Worm (Caenorhabditis elegans) whole organism, midembryonic: ENCODE results near the gene cbn-1.

Experiments
- T22C8.4 ChIP-seq: fragments of 200-800 bp; sonication (Bioruptor generic); IDR thresholded peaks from 2 replicates; pipeline ENCODE4 v1.3.6; 2022; ENCODE audit warnings: missing genetic modification characterization, missing compliant biosample characterization
- cog-1 ChIP-seq: sonication (generic microtip); optimal IDR thresholded peaks from 2 replicates; lab custom pipeline; 2016; ENCODE audit warnings: missing genetic modification characterization, missing compliant biosample characterization
- flt-1 ChIP-seq: fragments of 200-800 bp; sonication (Bioruptor generic); IDR thresholded peaks from 2 replicates; pipeline ENCODE4 v1.3.6; 2022; ENCODE audit warnings: missing genetic modification characterization, missing compliant biosample characterization
- klf-2 ChIP-seq: fragments of 200-800 bp; sonication (Bioruptor generic); conservative IDR thresholded peaks from 2 replicates; pipeline ENCODE4 v1.3.6; 2022; ENCODE audit warnings: missing genetic modification reagents, missing genetic modification characterization, missing compliant biosample characterization
- med-1 ChIP-seq: sonication (generic microtip); optimal IDR thresholded peaks from 2 replicates; lab custom pipeline; 2017; ENCODE audit warnings: missing genetic modification characterization, mild to moderate bottlenecking, missing compliant biosample characterization, antibody characterized with exemption, missing genetic modification reagents; ENCODE audit not compliant: insufficient read depth
- ref-1 ChIP-seq: fragments of 200-800 bp; sonication (Bioruptor generic); conservative IDR thresholded peaks from 2 replicates; pipeline ENCODE4 v1.3.6; 2022; ENCODE audit warnings: missing genetic modification reagents, missing genetic modification characterization, missing compliant biosample characterization
- tab-1 ChIP-seq: fragments of 200-800 bp; sonication (Bioruptor generic); IDR thresholded peaks from 2 replicates; pipeline ENCODE4 v1.3.6; 2022; ENCODE audit warnings: missing genetic modification characterization, missing compliant biosample characterization
- ztf-23 ChIP-seq: fragments of 200-800 bp; sonication (Bioruptor generic); IDR thresholded peaks from 2 replicates; pipeline ENCODE4 v1.3.6; 2022; ENCODE audit warnings: missing genetic modification reagents, missing genetic modification characterization, missing compliant biosample characterization
- ztf-29 ChIP-seq: fragments of 200-800 bp; sonication (Bioruptor generic); IDR thresholded peaks from 2 replicates; pipeline ENCODE4 v1.3.6; 2022; ENCODE audit warnings: missing genetic modification reagents, missing genetic modification characterization, missing compliant biosample characterization

Gene cbn-1

ce11 chrII:285627-286550 lies 46.4 kb downstream of the cbn-1 start, which contains the start of gene B0432.10:
TSS of gene B0432.10 (minus strand) at chrII:286275.
- TF ChIP-seq cog-1 (tag; lab: Kevin White, UChicago): peak; percentile 29
- TF ChIP-seq tab-1 (GFP tag; lab: Robert Waterston, UW): no peak
- no peak for TF ChIP-seq ref-1
- TF ChIP-seq T22C8.4 (GFP tag; lab: Robert Waterston, UW): no peak
- TF ChIP-seq med-1: no peak

- TF ChIP-seq T22C8.4 (GFP tag; lab: Robert Waterston, UW): no peak
- TF ChIP-seq med-1: no peak
- TF ChIP-seq flt-1 (GFP tag; lab: Robert Waterston, UW): no peak
- no peak for TF ChIP-seq tab-1 (GFP tag; lab: Robert Waterston, UW)
- no peak for TF ChIP-seq ztf-29 (GFP tag; lab: Robert Waterston, UW)
- TF ChIP-seq ref-1: no peak
- no peak for TF ChIP-seq klf-2 (GFP tag; lab: Robert Waterston, UW)
- TF ChIP-seq cog-1 (tag; lab: Kevin White, UChicago): no peak
- no peak for TF ChIP-seq ztf-23 (GFP tag; lab: Robert Waterston, UW)
These were observed 48.7 kb downstream of the cbn-1 start, which contains the start of gene B0432.9 for ce11 chrII:283594-283993. TSS of gene B0432.9 (minus strand) at chrII:283694.

- TF ChIP-seq T22C8.4 (GFP tag; lab: Robert Waterston, UW): no peak
- no peak for TF ChIP-seq cog-1 (tag; lab: Kevin White, UChicago)
- TF ChIP-seq ztf-23 (GFP tag; lab: Robert Waterston, UW): no peak
- TF ChIP-seq ztf-29 (GFP tag; lab: Robert Waterston, UW): no peak
- no peak for TF ChIP-seq tab-1 (GFP tag; lab: Robert Waterston, UW)
- no peak for TF ChIP-seq ref-1
- no peak for TF ChIP-seq med-1
- TF ChIP-seq klf-2 (GFP tag; lab: Robert Waterston, UW): no peak
- TF ChIP-seq flt-1 (GFP tag; lab: Robert Waterston, UW): no peak
These were observed 49.8 kb downstream of the cbn-1 start, which contains the start of gene trul-1 for ce11 chrII:282483-282882. TSS of gene trul-1 (minus strand) at chrII:282583.

- no peak for TF ChIP-seq cog-1 (tag; lab: Kevin White, UChicago)
- no peak for TF ChIP-seq ref-1
- TF ChIP-seq flt-1 (GFP tag; lab: Robert Waterston, UW): no peak
- TF ChIP-seq T22C8.4 (GFP tag; lab: Robert Waterston, UW): no peak
- no peak for TF ChIP-seq klf-2 (GFP tag; lab: Robert Waterston, UW)
- TF ChIP-seq ztf-23 (GFP tag; lab: Robert Waterston, UW): no peak
- no peak for TF ChIP-seq ztf-29 (GFP tag; lab: Robert Waterston, UW)
- TF ChIP-seq med-1: no peak
- no peak for TF ChIP-seq tab-1 (GFP tag; lab: Robert Waterston, UW)
These were observed 53.7 kb downstream of the cbn-1 start, which contains the start of gene B0432.8 for ce11 chrII:278636-279035. TSS of gene B0432.8 (minus strand) at chrII:278736.
